Worm (Caenorhabditis elegans) whole organism, L1 larva: ENCODE results near the gene Y39E4A.1.
A peak's percentile ranks its signal among the peaks of the same experiment; 100 is the strongest.

Source experiments
- ama-1 ChIP-seq: fragments of 150-350 bp; optimal IDR thresholded peaks from 2 replicates; lab custom pipeline; 2014
- blmp-1 ChIP-seq: fragments of 150-350 bp; optimal IDR thresholded peaks from 2 replicates; lab custom pipeline; 2014; ENCODE audit warnings: missing biosample characterization, missing genetic modification characterization
- ceh-82 ChIP-seq, 3 experiments: fragments of 150-350 bp in 1 of 3; sonication (generic microtip) in 2 of 3; optimal IDR thresholded peaks; 2 replicates each; lab custom pipeline; 2014 to 2017; ENCODE audit warnings: missing biosample characterization in 3 of 3, missing genetic modification characterization in 3 of 3
- lin-13 ChIP-seq: fragments of 150-350 bp; optimal IDR thresholded peaks from 2 replicates; lab custom pipeline; 2014; ENCODE audit warnings: missing biosample characterization, missing genetic modification reagents, missing genetic modification characterization
- lin-14 ChIP-seq: fragments of 200-800 bp; sonication (Bioruptor generic); optimal IDR thresholded peaks from 2 replicates; lab custom pipeline; 2018; ENCODE audit warnings: mild to moderate bottlenecking, missing genetic modification characterization, moderate library complexity, missing compliant biosample characterization
- mdl-1 ChIP-seq, 2 experiments: fragments of 150-350 bp; optimal IDR thresholded peaks; 2 replicates each; lab custom pipeline; 2014 to 2017; ENCODE audit warnings: missing biosample characterization in 2 of 2, missing genetic modification characterization in 2 of 2, inconsistent platforms in 1 of 2
- snpc-4 ChIP-seq: fragments of 150-350 bp; optimal IDR thresholded peaks from 2 replicates; lab custom pipeline; 2014; ENCODE audit warnings: missing biosample characterization, missing genetic modification characterization

DNA sequence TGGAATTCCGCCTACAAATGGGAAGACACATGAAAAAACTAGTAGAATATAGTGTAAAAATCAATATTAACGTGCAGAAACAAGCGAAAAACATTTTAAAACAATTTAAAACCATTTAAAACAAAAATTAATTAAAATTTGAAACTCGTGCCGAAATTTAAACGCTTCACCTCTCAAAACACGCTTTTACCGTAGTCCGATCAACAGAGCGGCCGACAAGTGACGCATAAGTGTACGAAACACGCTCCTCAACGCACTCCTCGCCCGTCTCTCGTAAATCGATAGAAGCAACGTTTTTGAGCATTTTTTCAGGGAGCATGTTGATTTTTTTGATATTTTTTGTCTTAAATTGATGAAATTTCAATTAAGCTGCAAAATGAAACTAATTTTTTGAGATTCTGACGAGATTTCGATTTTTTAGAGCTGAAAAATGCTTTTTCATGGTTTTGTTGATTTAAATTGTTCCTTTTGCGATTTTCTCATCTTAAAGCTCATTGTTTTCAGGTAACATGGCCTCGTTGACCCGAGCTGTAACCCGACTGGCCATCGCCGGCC, 46.1 kb upstream of the Y39E4A.1 start, which contains the start of gene cox-5A:
- TF ChIP-seq ama-1 (lab: Kevin White, UChicago) (peak; percentile 96), ceh-82 (tag; optimal IDR thresholded peaks at IDR 0.05; lab: Kevin White, UChicago) (peak; percentile 99), lin-14 (GFP tag; lab: Kevin White, UChicago) (peak; percentile 100), blmp-1 (tag; lab: Kevin White, UChicago) (peak; percentile 86), mdl-1 (tag; optimal IDR thresholded peaks at IDR 0.05; lab: Kevin White, UChicago) (peak; percentile 64 to 96), snpc-4 (tag; lab: Kevin White, UChicago) (peak; percentile 94), lin-13 (GFP tag; lab: Kevin White, UChicago) (peak; percentile 99)
